Worm (Caenorhabditis elegans) whole organism, early embryonic: ENCODE results near the gene spon-1.
"Not testable (repeated sequence)": the region's sequence is repeated elsewhere in the genome, so short reads cannot be mapped to it uniquely, and the experiment has no call there.

ENCODE experiments used
- B0310.2 ChIP-seq: sonication (generic microtip); optimal IDR thresholded peaks from 2 replicates; lab custom pipeline; 2016; ENCODE audit warnings: mild to moderate bottlenecking, missing genetic modification characterization, missing compliant biosample characterization
- F13C5.2 ChIP-seq: sonication (generic microtip); optimal IDR thresholded peaks from 2 replicates; lab custom pipeline; 2017; ENCODE audit warnings: mild to moderate bottlenecking, missing genetic modification characterization, inconsistent platforms, missing compliant biosample characterization
- aly-1 ChIP-seq: sonication (generic microtip); optimal IDR thresholded peaks from 2 replicates; lab custom pipeline; 2016; ENCODE audit warnings: missing genetic modification characterization, missing compliant biosample characterization
- ama-1 ChIP-seq: fragments of 150-350 bp; optimal IDR thresholded peaks from 2 replicates; lab custom pipeline; 2014
- ceh-13 ChIP-seq: fragments of 200-800 bp; sonication (Bioruptor generic); optimal IDR thresholded peaks from 2 replicates; lab custom pipeline; 2018; ENCODE audit warnings: mild to moderate bottlenecking, missing genetic modification characterization, missing compliant biosample characterization
- ets-7 ChIP-seq: sonication (generic microtip); optimal IDR thresholded peaks from 2 replicates; lab custom pipeline; 2016; ENCODE audit warnings: missing genotype, missing genetic modification characterization, missing compliant biosample characterization
- flt-1 ChIP-seq: fragments of 200-800 bp; sonication (Bioruptor generic); IDR thresholded peaks from 2 replicates; pipeline ENCODE4 v1.3.6; 2022; ENCODE audit warnings: missing genetic modification characterization, missing compliant biosample characterization
- hmbx-1 ChIP-seq: sonication (generic microtip); optimal IDR thresholded peaks from 2 replicates; lab custom pipeline; 2016; ENCODE audit warnings: mild to moderate bottlenecking, missing genetic modification characterization, missing compliant biosample characterization
- hmg-4 ChIP-seq: fragments of 200-800 bp; sonication (Bioruptor generic); optimal IDR thresholded peaks from 2 replicates; lab custom pipeline; 2018; ENCODE audit warnings: mild to moderate bottlenecking, missing genetic modification characterization, missing compliant biosample characterization
- hnd-1 ChIP-seq: sonication (generic microtip); optimal IDR thresholded peaks from 2 replicates; lab custom pipeline; 2016; ENCODE audit warnings: missing genetic modification characterization, missing compliant biosample characterization
- pes-1 ChIP-seq: fragments of 200-800 bp; sonication (Bioruptor generic); IDR thresholded peaks from 2 replicates; pipeline ENCODE4 v1.3.6; 2022; ENCODE audit warnings: missing genetic modification reagents, missing genetic modification characterization, missing compliant biosample characterization
- scrt-1 ChIP-seq: fragments of 200-800 bp; sonication (Bioruptor generic); IDR thresholded peaks from 2 replicates; pipeline ENCODE4 v1.3.6; 2022; ENCODE audit warnings: missing genetic modification characterization, missing compliant biosample characterization
- sea-1 ChIP-seq: fragments of 200-800 bp; sonication (Bioruptor generic); conservative IDR thresholded peaks from 2 replicates; pipeline ENCODE4 v1.3.6; 2022; ENCODE audit warnings: missing genetic modification characterization, missing compliant biosample characterization
- tra-4 ChIP-seq: sonication (generic microtip); optimal IDR thresholded peaks from 2 replicates; lab custom pipeline; 2017; ENCODE audit warnings: missing genetic modification characterization, missing compliant biosample characterization

DNA sequence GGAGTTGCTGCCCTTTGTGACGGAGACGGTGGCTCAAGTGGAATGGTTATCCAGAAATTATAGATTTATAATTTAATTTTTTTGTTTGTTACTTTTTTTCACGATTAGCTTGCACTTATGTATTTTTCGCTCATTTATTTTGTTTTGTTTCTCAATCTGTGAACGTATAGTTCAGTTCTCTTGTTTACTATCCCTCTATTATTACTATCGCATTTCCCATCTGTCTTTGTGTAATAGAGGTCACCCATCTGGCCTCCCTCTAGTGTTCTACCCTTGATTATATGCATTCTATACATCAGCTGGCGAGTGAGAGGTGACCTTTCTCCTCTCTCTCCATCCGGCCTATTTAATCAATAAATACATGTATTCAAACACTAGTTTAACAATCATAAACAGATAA lies 32.3 kb upstream of the spon-1 start, which contains the start of the genes T02G5.14 and T02G5.15:
- TF ChIP-seq ama-1; flt-1 (GFP tag; lab: Robert Waterston, UW); scrt-1 (GFP tag; lab: Robert Waterston, UW); tra-4 (tag; lab: Kevin White, UChicago); sea-1 (GFP tag; lab: Robert Waterston, UW); hmg-4 (GFP tag; lab: Kevin White, UChicago); hnd-1 (tag; lab: Kevin White, UChicago); ceh-13 (GFP tag; lab: Kevin White, UChicago); pes-1 (GFP tag; lab: Robert Waterston, UW); aly-1 (tag; lab: Kevin White, UChicago); ets-7 (tag; lab: Kevin White, UChicago); B0310.2; F13C5.2; hmbx-1 (tag; lab: Kevin White, UChicago): not testable (repeated sequence)
